Fruit fly (Drosophila melanogaster) Kc167 (cell line): ENCODE measurements around the gene CG18528.

Source experiments
- Myc ChIP-seq: fragments of >200 bp; optimal IDR thresholded peaks from 2 replicates; lab custom pipeline; 2017; ENCODE audit warnings: missing external identifiers
- Sin3A ChIP-seq: fragments of >200 bp; optimal IDR thresholded peaks from 2 replicates; lab custom pipeline; 2018; ENCODE audit warnings: missing external identifiers
- h ChIP-seq: fragments of >200 bp; optimal IDR thresholded peaks from 3 replicates; lab custom pipeline; 2018; ENCODE audit warnings: missing external identifiers
- insv ChIP-seq: fragments of >200 bp; optimal IDR thresholded peaks from 3 replicates; lab custom pipeline; 2018; ENCODE audit warnings: missing external identifiers
- psq ChIP-seq: fragments of >200 bp; optimal IDR thresholded peaks from 2 replicates; lab custom pipeline; 2017; ENCODE audit warnings: missing external identifiers

- TF ChIP-seq Sin3A (no peak), insv (lab: Kevin White, UChicago) (no peak), Myc (lab: Kevin White, UChicago) (no peak), h (no peak), psq (lab: Kevin White, UChicago) (no peak)
These were observed 11.3 kb downstream of the CG18528 start, which contains the start of the genes CG5746 and CG6454 for dm6 chr3R:24348420-24349190.
